Fruit fly (Drosophila melanogaster): Measurements from ENCODE around the gene CG14892.

Gene CG14892

DNA sequence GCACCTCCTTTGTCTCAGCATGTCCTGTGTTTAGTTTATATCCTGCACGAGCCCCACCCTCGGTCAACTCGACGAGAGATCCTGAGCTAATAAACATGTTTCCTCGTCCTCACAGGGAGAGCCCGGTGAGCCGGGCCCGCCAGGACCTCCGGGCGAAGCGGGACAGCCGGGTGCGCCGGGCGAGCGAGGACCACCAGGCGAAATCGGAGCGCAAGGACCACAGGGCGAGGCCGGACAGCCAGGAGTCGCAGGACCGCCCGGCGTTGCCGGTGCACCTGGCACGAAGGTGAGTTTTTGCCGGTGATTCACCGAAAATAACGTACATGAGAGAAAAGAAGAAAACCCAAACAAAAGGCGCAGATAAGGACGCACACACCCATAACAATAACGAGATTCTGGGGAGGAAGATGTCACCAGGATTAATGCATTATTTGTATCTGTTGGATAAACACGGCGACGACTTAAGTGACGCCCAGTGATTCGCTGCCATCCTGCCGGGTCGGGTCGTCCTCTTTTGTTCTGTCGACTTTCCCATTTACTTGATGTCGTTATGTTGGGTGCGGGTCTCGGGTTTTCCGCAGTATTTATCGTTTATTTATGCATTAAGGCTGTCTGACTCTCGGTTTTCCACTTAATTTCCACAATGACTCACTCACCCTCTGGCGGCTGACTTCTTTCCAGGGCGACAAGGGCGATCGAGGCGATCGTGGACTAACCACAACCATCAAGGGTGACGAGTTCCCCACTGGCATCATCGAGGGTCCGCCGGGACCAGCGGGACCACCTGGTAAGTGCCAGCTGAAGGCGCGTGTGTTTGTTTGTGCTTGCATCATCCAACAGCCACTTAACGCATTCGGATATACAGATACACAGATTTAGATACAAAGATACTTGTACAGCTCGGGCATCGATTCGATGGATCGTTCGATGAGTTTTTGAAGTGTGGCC, 42.3 kb upstream of the CG14892 start (continued):
- TF ChIP-seq zfh2 (GFP tag; optimal IDR thresholded peaks at IDR 0.05) (no peak), zfh1 (GFP tag; IDR thresholded peaks at IDR 0.05) (0 out of 3 replicates have a peak, but pooled peaks have one; percentile 28), Dip2 (GFP tag; IDR thresholded peaks at IDR 0.05) (no peak), CG17568 (GFP tag; optimal IDR thresholded peaks at IDR 0.05) (no peak), nom (GFP tag; optimal IDR thresholded peaks at IDR 0.05) (no peak), Sry-β (GFP tag; optimal IDR thresholded peaks at IDR 0.05) (no peak), HHEX (GFP tag; optimal IDR thresholded peaks at IDR 0.05) (no peak), CG17328 (GFP tag; IDR thresholded peaks at IDR 0.05) (no peak), pan (optimal IDR thresholded peaks at IDR 0.05) (no peak), pan (GFP tag; optimal IDR thresholded peaks at IDR 0.05 in 1 of 2, IDR thresholded peaks at IDR 0.05 in 1 of 2) (no peak), kah (GFP tag; optimal IDR thresholded peaks at IDR 0.05) (peak; percentile 8), CG14050 (GFP tag; IDR thresholded peaks at IDR 0.05) (no peak), CG9817 (tag; optimal IDR thresholded peaks at IDR 0.05) (no peak), CG30020 (tag; optimal IDR thresholded peaks at IDR 0.05) (no peak), ash1 (GFP tag; optimal IDR thresholded peaks at IDR 0.05) (no peak), Myb (GFP tag; optimal IDR thresholded peaks at IDR 0.05) (no peak), maf-S (GFP tag; optimal IDR thresholded peaks at IDR 0.05) (no peak), dimm (GFP tag; IDR thresholded peaks at IDR 0.05) (no peak), prd (optimal IDR thresholded peaks at IDR 0.05) (no peak), prd (GFP tag; IDR thresholded peaks at IDR 0.05) (peak; percentile 22; the same call in 1 of the 3 replicates), sens (GFP tag) (peak; percentile 71), vvl (GFP tag; IDR thresholded peaks at IDR 0.05) (peak; percentile 13; the same call in 1 of the 2 replicates), gcm (GFP tag; optimal IDR thresholded peaks at IDR 0.05) (peak; percentile 79), lbe (GFP tag; optimal IDR thresholded peaks at IDR 0.05) (no peak), pnt (GFP tag; optimal IDR thresholded peaks at IDR 0.05) (no peak), nau (GFP tag; optimal IDR thresholded peaks at IDR 0.05) (no peak), al (GFP tag; IDR thresholded peaks at IDR 0.05) (no peak), CG16813 (GFP tag; IDR thresholded peaks at IDR 0.05; ENCODE audit: partially characterized antibody) (no peak), crc (GFP tag; optimal IDR thresholded peaks at IDR 0.05) (no peak), Mes4 (GFP tag; optimal IDR thresholded peaks at IDR 0.05) (no peak), CG18599 (GFP tag; optimal IDR thresholded peaks at IDR 0.05) (peak; percentile 9), CG3163 (GFP tag; optimal IDR thresholded peaks at IDR 0.05) (no peak), CG4854 (GFP tag; optimal IDR thresholded peaks at IDR 0.05) (no peak), salm (tag; optimal IDR thresholded peaks at IDR 0.05) (no peak), CG6791 (GFP tag; IDR thresholded peaks at IDR 0.05; ENCODE audit: partially characterized antibody) (peak; percentile 29; the same call in 1 of the 3 replicates), Rfx (GFP tag; IDR thresholded peaks at IDR 0.05) (no peak), Optix (GFP tag; IDR thresholded peaks at IDR 0.05) (0 out of 3 replicates have a peak, but pooled peaks have one; percentile 32), nerfin-2 (GFP tag; IDR thresholded peaks at IDR 0.05; ENCODE audit: partially characterized antibody) (0 out of 2 replicates have a peak, but pooled peaks have one; percentile 15), CG6272 (GFP tag; IDR thresholded peaks at IDR 0.05) (no peak), Dip3 (GFP tag; optimal IDR thresholded peaks at IDR 0.05) (no peak), jigr1 (GFP tag; IDR thresholded peaks at IDR 0.05) (no peak), CG12769 (tag; optimal IDR thresholded peaks at IDR 0.05) (peak; percentile 4), Usf (GFP tag; optimal IDR thresholded peaks at IDR 0.05) (no peak), CG15696 (tag; optimal IDR thresholded peaks at IDR 0.05) (no peak), Kr (GFP tag; optimal IDR thresholded peaks at IDR 0.05) (peak; percentile 54), CG6683 (GFP tag; optimal IDR thresholded peaks at IDR 0.05) (no peak), ap (GFP tag; IDR thresholded peaks at IDR 0.05) (no peak), BEAF-32 (GFP tag; optimal IDR thresholded peaks at IDR 0.05) (no peak), CG3995 (GFP tag; optimal IDR thresholded peaks at IDR 0.05) (no peak)
